Fruit fly (Drosophila melanogaster) whole organism, embryonic: ENCODE measurements around the gene CG5172.
A peak's percentile ranks its signal among the peaks of the same experiment; 100 is the strongest.

Experiments
- Blimp-1 ChIP-seq: fragments of 200-800 bp; sonication (Bioruptor generic); optimal IDR thresholded peaks from 3 replicates; lab custom pipeline; 2018; ENCODE audit warnings: missing biosample characterization, missing genetic modification characterization, mild to moderate bottlenecking, moderate library complexity, missing genetic modification reagents
- CG11247 ChIP-seq: fragments of 200-800 bp; sonication (Bioruptor generic); IDR thresholded peaks from 2 replicates; pipeline ENCODE4 v1.3.6; 2022; ENCODE audit warnings: missing biosample characterization, missing genetic modification characterization
- CG6683 ChIP-seq: fragments of 200-800 bp; sonication (Bioruptor generic); optimal IDR thresholded peaks from 2 replicates; lab custom pipeline; 2017; ENCODE audit warnings: missing biosample characterization, mild to moderate bottlenecking, missing genetic modification characterization, missing genetic modification reagents
- CG8290 ChIP-seq, 3 experiments: fragments of 200-800 bp; sonication (Bioruptor generic); optimal IDR thresholded peaks; 2 replicates each; lab custom pipeline; 2016 to 2019; ENCODE audit warnings: missing biosample characterization in 3 of 3, missing genetic modification characterization in 3 of 3, mild to moderate bottlenecking in 2 of 3, moderate library complexity in 1 of 3
- Elba2 ChIP-seq: fragments of 200-800 bp; sonication (Bioruptor generic); optimal IDR thresholded peaks from 3 replicates; lab custom pipeline; 2016; ENCODE audit warnings: missing biosample characterization, missing genetic modification characterization
- Kr ChIP-seq: fragments of 200-800 bp; sonication (Bioruptor generic); optimal IDR thresholded peaks from 2 replicates; lab custom pipeline; 2017; ENCODE audit warnings: missing biosample characterization, mild to moderate bottlenecking, missing genetic modification characterization
- Mad ChIP-seq: fragments of 200-800 bp; sonication (Bioruptor generic); optimal IDR thresholded peaks from 2 replicates; lab custom pipeline; 2016; ENCODE audit warnings: missing biosample characterization, missing genetic modification characterization
- Myb ChIP-seq: fragments of 200-800 bp; sonication (Bioruptor generic); optimal IDR thresholded peaks from 2 replicates; lab custom pipeline; 2016; ENCODE audit warnings: missing biosample characterization, missing genetic modification characterization

CG5172 gene

dm6 chrX:17255677-17256076, 34.4 kb downstream of the CG5172 start:
- TF ChIP-seq Mad: no peak
- TF ChIP-seq Blimp-1 (GFP tag; lab: Kevin White, UChicago): peak; percentile 95

DNA sequence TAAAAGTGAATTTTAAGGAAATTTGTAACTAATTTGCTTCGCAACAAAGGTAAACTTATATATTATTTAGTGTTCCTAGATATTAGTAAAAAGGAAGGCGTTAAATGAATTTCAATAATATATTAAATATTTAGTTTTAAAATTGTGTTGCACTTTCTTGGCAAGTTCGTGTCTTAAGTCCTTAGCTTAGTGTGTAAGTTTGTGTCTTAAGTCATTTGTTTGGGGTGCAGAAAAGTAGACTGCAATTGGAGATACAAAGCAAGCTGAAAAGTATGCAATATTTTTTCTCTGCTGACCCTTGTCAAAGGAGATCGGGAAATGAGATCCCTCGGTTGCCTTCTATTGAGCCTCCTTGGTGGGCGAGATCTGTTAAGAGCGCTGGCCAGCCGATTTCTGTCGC, 40.8 kb downstream of the CG5172 start:
- no peak for TF ChIP-seq Kr (GFP tag; lab: Kevin White, UChicago)
- no peak for TF ChIP-seq CG6683 (GFP tag; lab: Kevin White, UChicago)
- no peak for TF ChIP-seq CG8290 (GFP tag; optimal IDR thresholded peaks at IDR 0.05; lab: Kevin White, UChicago)
- peak in 1 of 2 experiments; percentile 32 for TF ChIP-seq CG8290 (tag; optimal IDR thresholded peaks at IDR 0.05; lab: Kevin White, UChicago)
- TF ChIP-seq CG11247 (GFP tag; lab: Robert Waterston, UW): peak; percentile 94
- TF ChIP-seq, all 482 proteins: peak for 2

DNA sequence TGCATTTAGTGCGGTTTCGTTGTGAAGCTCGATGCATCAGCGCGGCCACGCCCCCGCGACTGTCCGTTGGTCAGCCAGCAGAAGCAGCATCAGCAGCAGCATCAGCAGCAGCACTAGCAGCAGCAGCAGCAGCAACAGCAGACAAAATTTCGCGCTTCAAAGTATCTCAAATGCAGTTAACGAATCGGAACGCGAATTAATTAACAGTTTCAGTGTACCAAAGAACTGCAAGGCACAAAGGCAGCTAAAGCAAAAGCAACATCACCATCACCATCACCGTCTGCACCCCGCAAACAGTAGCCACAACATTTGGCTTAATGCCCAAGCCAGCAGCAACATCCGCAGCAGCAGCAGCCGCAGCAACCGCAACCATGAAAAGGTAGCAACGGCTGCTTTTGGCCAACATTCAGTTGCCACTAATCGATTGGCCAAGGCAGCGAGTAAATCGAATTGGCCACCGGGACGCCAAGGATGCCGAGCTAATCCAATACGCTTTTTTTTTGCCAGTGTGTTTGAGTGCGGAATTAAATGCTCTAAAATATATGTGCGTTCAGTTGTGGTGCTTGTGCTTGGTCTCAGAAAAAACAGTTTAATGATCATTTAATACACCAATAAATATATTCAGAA, 44.3 kb downstream of the CG5172 start:
- TF ChIP-seq Elba2 (GFP tag; lab: Kevin White, UChicago) (peak; percentile 65), Myb (GFP tag; lab: Kevin White, UChicago) (no peak)
